Worm (Caenorhabditis elegans) whole organism, mixed stage, embryonic: ENCODE measurements around the gene C02B10.6.

ENCODE experiments used
- M03D4.4 ChIP-seq: sonication (generic microtip); optimal IDR thresholded peaks from 2 replicates; lab custom pipeline; 2017; ENCODE audit warnings: mild to moderate bottlenecking, missing genetic modification characterization, missing compliant biosample characterization
- bed-3 ChIP-seq: fragments of 200-800 bp; sonication (Bioruptor generic); optimal IDR thresholded peaks from 3 replicates; lab custom pipeline; 2018; ENCODE audit warnings: mild to moderate bottlenecking, missing genetic modification characterization, moderate library complexity, missing compliant biosample characterization
- blmp-1 ChIP-seq: fragments of 150-350 bp; optimal IDR thresholded peaks from 2 replicates; lab custom pipeline; 2014; ENCODE audit warnings: missing biosample characterization, missing genetic modification characterization
- ceh-39 ChIP-seq: fragments of 150-350 bp; optimal IDR thresholded peaks from 2 replicates; lab custom pipeline; 2014; ENCODE audit warnings: missing biosample characterization, missing genetic modification characterization
- ceh-43 ChIP-seq: fragments of 200-800 bp; sonication (Bioruptor generic); optimal IDR thresholded peaks from 2 replicates; lab custom pipeline; 2018; ENCODE audit warnings: mild to moderate bottlenecking, missing genetic modification characterization, moderate library complexity, missing compliant biosample characterization
- ceh-83 ChIP-seq: fragments of 200-800 bp; sonication (Bioruptor generic); optimal IDR thresholded peaks from 2 replicates; lab custom pipeline; 2018; ENCODE audit warnings: mild to moderate bottlenecking, missing genetic modification characterization, missing compliant biosample characterization
- ces-1 ChIP-seq: fragments of 150-350 bp; optimal IDR thresholded peaks from 2 replicates; lab custom pipeline; 2014; ENCODE audit warnings: missing biosample characterization, missing genetic modification reagents, missing genetic modification characterization
- cnd-1 ChIP-seq: fragments of 200-800 bp; sonication (Bioruptor generic); optimal IDR thresholded peaks from 2 replicates; lab custom pipeline; 2018; ENCODE audit warnings: mild to moderate bottlenecking, missing genetic modification characterization, missing compliant biosample characterization
- drap-1 ChIP-seq: fragments of 200-800 bp; sonication (Bioruptor generic); optimal IDR thresholded peaks from 3 replicates; lab custom pipeline; 2018; ENCODE audit warnings: mild to moderate bottlenecking, missing genetic modification characterization, missing compliant biosample characterization
- elt-1 ChIP-seq: sonication (generic microtip); optimal IDR thresholded peaks from 2 replicates; lab custom pipeline; 2017; ENCODE audit warnings: missing genetic modification characterization, mild to moderate bottlenecking, missing compliant biosample characterization, antibody characterized with exemption, moderate library complexity, borderline replicate concordance; ENCODE audit not compliant: insufficient read depth
- elt-3 ChIP-seq: fragments of 150-350 bp; optimal IDR thresholded peaks from 2 replicates; lab custom pipeline; 2014; ENCODE audit warnings: missing biosample characterization, missing genetic modification characterization
- flh-1 ChIP-seq: fragments of 200-800 bp; sonication (Bioruptor generic); optimal IDR thresholded peaks from 2 replicates; lab custom pipeline; 2018; ENCODE audit warnings: mild to moderate bottlenecking, missing genetic modification characterization, moderate library complexity, missing compliant biosample characterization
- ham-2 ChIP-seq: fragments of 200-800 bp; sonication (Bioruptor generic); optimal IDR thresholded peaks from 2 replicates; lab custom pipeline; 2018; ENCODE audit warnings: mild to moderate bottlenecking, missing genetic modification characterization, missing compliant biosample characterization
- hlh-1 ChIP-seq: fragments of 150-350 bp; optimal IDR thresholded peaks from 2 replicates; lab custom pipeline; 2014; ENCODE audit warnings: missing biosample characterization, missing genetic modification reagents, missing genetic modification characterization
- lin-13 ChIP-seq: fragments of 150-350 bp; optimal IDR thresholded peaks from 2 replicates; lab custom pipeline; 2014; ENCODE audit warnings: missing biosample characterization, missing genetic modification characterization
- lin-32 ChIP-seq: fragments of 200-800 bp; sonication (Bioruptor generic); optimal IDR thresholded peaks from 2 replicates; lab custom pipeline; 2018; ENCODE audit warnings: mild to moderate bottlenecking, missing genetic modification characterization, missing compliant biosample characterization
- lsy-2 ChIP-seq: fragments of 150-350 bp; optimal IDR thresholded peaks from 2 replicates; lab custom pipeline; 2014; ENCODE audit warnings: missing biosample characterization, missing genetic modification characterization
- mab-5 ChIP-seq: fragments of 150-350 bp; optimal IDR thresholded peaks from 2 replicates; lab custom pipeline; 2014; ENCODE audit warnings: missing biosample characterization, missing genetic modification characterization
- mep-1 ChIP-seq: fragments of 150-350 bp; optimal IDR thresholded peaks from 2 replicates; lab custom pipeline; 2017; ENCODE audit warnings: missing biosample characterization, missing genetic modification reagents, missing genetic modification characterization, inconsistent platforms
- mls-2 ChIP-seq: sonication (generic microtip); optimal IDR thresholded peaks from 2 replicates; lab custom pipeline; 2016; ENCODE audit warnings: mild to moderate bottlenecking, missing genetic modification characterization, moderate library complexity, missing compliant biosample characterization
- nhr-12 ChIP-seq: fragments of 150-350 bp; optimal IDR thresholded peaks from 2 replicates; lab custom pipeline; 2014; ENCODE audit warnings: missing biosample characterization, missing genetic modification characterization
- nhr-2 ChIP-seq: fragments of 150-350 bp; optimal IDR thresholded peaks from 2 replicates; lab custom pipeline; 2014; ENCODE audit warnings: missing biosample characterization, missing genetic modification characterization
- nhr-237 ChIP-seq: fragments of 150-350 bp; optimal IDR thresholded peaks from 2 replicates; lab custom pipeline; 2014; ENCODE audit warnings: missing biosample characterization, missing genetic modification characterization
- nhr-28 ChIP-seq: fragments of 150-350 bp; optimal IDR thresholded peaks from 2 replicates; lab custom pipeline; 2014; ENCODE audit warnings: missing biosample characterization, missing genetic modification characterization
- nhr-76 ChIP-seq: sonication (generic microtip); optimal IDR thresholded peaks from 2 replicates; lab custom pipeline; 2017; ENCODE audit warnings: missing biosample characterization, missing genetic modification characterization
- pha-4 ChIP-seq: fragments of 150-350 bp; optimal IDR thresholded peaks from 2 replicates; lab custom pipeline; 2018; ENCODE audit warnings: missing biosample characterization, missing genetic modification reagents, missing genetic modification characterization
- sem-2 ChIP-seq: fragments of 200-800 bp; sonication (Bioruptor generic); optimal IDR thresholded peaks from 2 replicates; lab custom pipeline; 2018; ENCODE audit warnings: mild to moderate bottlenecking, missing genetic modification characterization, missing compliant biosample characterization
- snpc-4 ChIP-seq: fragments of 150-350 bp; optimal IDR thresholded peaks from 2 replicates; lab custom pipeline; 2014; ENCODE audit warnings: missing biosample characterization, missing genetic modification characterization
- sptf-1 ChIP-seq: sonication (generic microtip); optimal IDR thresholded peaks from 2 replicates; lab custom pipeline; 2017; ENCODE audit warnings: mild to moderate bottlenecking, missing genetic modification characterization, moderate library complexity, missing compliant biosample characterization
- tbx-8 ChIP-seq: fragments of 200-800 bp; sonication (Bioruptor generic); optimal IDR thresholded peaks from 2 replicates; lab custom pipeline; 2018; ENCODE audit warnings: mild to moderate bottlenecking, missing genetic modification characterization, moderate library complexity, missing compliant biosample characterization
- unc-120 ChIP-seq: sonication (generic microtip); optimal IDR thresholded peaks from 2 replicates; lab custom pipeline; 2017; ENCODE audit warnings: missing genetic modification characterization, missing compliant biosample characterization; ENCODE audit not compliant: poor library complexity, severe bottlenecking
- unc-39 ChIP-seq: fragments of 150-350 bp; optimal IDR thresholded peaks from 2 replicates; lab custom pipeline; 2014; ENCODE audit warnings: missing biosample characterization, missing genetic modification characterization
- unc-62 ChIP-seq: fragments of 150-350 bp; optimal IDR thresholded peaks from 2 replicates; lab custom pipeline; 2014; ENCODE audit warnings: missing biosample characterization, missing genetic modification reagents, missing genetic modification characterization
- zip-8 ChIP-seq: fragments of 150-350 bp; optimal IDR thresholded peaks from 2 replicates; lab custom pipeline; 2014; ENCODE audit warnings: missing biosample characterization, missing genetic modification characterization
- ztf-11 ChIP-seq: fragments of 150-350 bp; optimal IDR thresholded peaks from 2 replicates; lab custom pipeline; 2014; ENCODE audit warnings: missing biosample characterization, missing genetic modification characterization

C02B10.6 gene

ce11 chrIV:5077918-5078317, 7.2 kb downstream of the C02B10.6 start:
- TF ChIP-seq nhr-2 (peak; percentile 53), hlh-1 (peak; percentile 5), mls-2 (tag; lab: Kevin White, UChicago) (peak; percentile 33), cnd-1 (tag; lab: Kevin White, UChicago) (peak; percentile 37), drap-1 (peak; percentile 9), mab-5 (no peak), M03D4.4 (tag; lab: Kevin White, UChicago) (peak; percentile 43), elt-1 (tag; lab: Kevin White, UChicago) (no peak), unc-120 (tag; lab: Kevin White, UChicago) (peak; percentile 21), nhr-12 (tag; lab: Kevin White, UChicago) (no peak), ham-2 (GFP tag; lab: Kevin White, UChicago) (peak; percentile 59), zip-8 (tag; lab: Kevin White, UChicago) (peak; percentile 28), mep-1 (tag; lab: Kevin White, UChicago) (peak; percentile 31), unc-62 (GFP tag; lab: Kevin White, UChicago) (peak; percentile 4)
- TF ChIP-seq, all 35 proteins: peak for 11

DNA sequence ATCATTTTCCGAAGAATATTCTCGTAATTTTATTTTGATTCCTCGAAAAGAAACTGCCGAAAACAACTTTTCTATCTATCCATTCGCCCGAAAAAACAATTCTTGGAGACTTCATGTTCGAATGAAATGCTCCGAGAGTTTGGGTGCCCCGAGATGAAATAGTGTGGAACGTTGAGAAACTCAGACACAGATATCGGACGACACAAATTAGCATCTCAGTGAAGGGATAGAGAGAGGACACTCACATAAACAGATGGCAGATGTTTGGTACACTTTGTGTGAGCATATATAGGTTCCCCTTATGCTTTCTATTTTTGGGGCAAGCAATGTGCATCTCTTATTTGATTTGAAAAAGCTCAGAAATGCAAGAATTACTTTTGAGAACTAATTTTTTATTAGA, 8.2 kb downstream of the C02B10.6 start:
- TF ChIP-seq tbx-8 (GFP tag; lab: Kevin White, UChicago): no peak
- no peak for TF ChIP-seq ceh-83 (GFP tag; lab: Kevin White, UChicago)
- TF ChIP-seq drap-1: no peak
- TF ChIP-seq lin-32 (GFP tag; lab: Kevin White, UChicago): peak; percentile 49
- no peak for TF ChIP-seq nhr-76 (tag; lab: Kevin White, UChicago)
- no peak for TF ChIP-seq snpc-4 (tag; lab: Kevin White, UChicago)
- no peak for TF ChIP-seq ceh-39
- no peak for TF ChIP-seq ztf-11
- no peak for TF ChIP-seq ham-2 (GFP tag; lab: Kevin White, UChicago)
- TF ChIP-seq ces-1 (GFP tag; lab: Kevin White, UChicago): peak; percentile 75
- peak; percentile 18 for TF ChIP-seq hlh-1
- TF ChIP-seq unc-39 (tag; lab: Kevin White, UChicago): no peak
- TF ChIP-seq lin-13 (tag; lab: Kevin White, UChicago): no peak
- TF ChIP-seq nhr-2: peak; percentile 63
- TF ChIP-seq elt-1 (tag; lab: Kevin White, UChicago): no peak
- peak; percentile 36 for TF ChIP-seq unc-62 (GFP tag; lab: Kevin White, UChicago)
- no peak for TF ChIP-seq ceh-43
- TF ChIP-seq pha-4 (tag; lab: Kevin White, UChicago): no peak
- no peak for TF ChIP-seq M03D4.4 (tag; lab: Kevin White, UChicago)
- no peak for TF ChIP-seq blmp-1 (tag; lab: Kevin White, UChicago)
- no peak for TF ChIP-seq sem-2
- no peak for TF ChIP-seq nhr-237 (tag; lab: Kevin White, UChicago)
- peak; percentile 59 for TF ChIP-seq unc-120 (tag; lab: Kevin White, UChicago)
- TF ChIP-seq nhr-28: no peak
- no peak for TF ChIP-seq sptf-1 (tag; lab: Kevin White, UChicago)
- no peak for TF ChIP-seq mls-2 (tag; lab: Kevin White, UChicago)
- TF ChIP-seq lsy-2 (tag; lab: Kevin White, UChicago): no peak
- no peak for TF ChIP-seq nhr-12 (tag; lab: Kevin White, UChicago)
- TF ChIP-seq mab-5: no peak
- TF ChIP-seq mep-1 (tag; lab: Kevin White, UChicago): peak; percentile 13
- no peak for TF ChIP-seq bed-3
- TF ChIP-seq cnd-1 (tag; lab: Kevin White, UChicago): peak; percentile 84
- TF ChIP-seq elt-3: no peak
- no peak for TF ChIP-seq flh-1 (GFP tag; lab: Kevin White, UChicago)
- no peak for TF ChIP-seq zip-8 (tag; lab: Kevin White, UChicago)

- TF ChIP-seq tbx-8 (GFP tag; lab: Kevin White, UChicago) (no peak), sptf-1 (tag; lab: Kevin White, UChicago) (no peak), nhr-76 (tag; lab: Kevin White, UChicago) (no peak), snpc-4 (tag; lab: Kevin White, UChicago) (no peak), nhr-12 (tag; lab: Kevin White, UChicago) (no peak), nhr-2 (no peak), lin-32 (GFP tag; lab: Kevin White, UChicago) (no peak), ceh-43 (no peak), M03D4.4 (tag; lab: Kevin White, UChicago) (no peak), mep-1 (tag; lab: Kevin White, UChicago) (no peak), blmp-1 (tag; lab: Kevin White, UChicago) (no peak), ceh-83 (GFP tag; lab: Kevin White, UChicago) (no peak), drap-1 (no peak), unc-62 (GFP tag; lab: Kevin White, UChicago) (no peak), ceh-39 (no peak), nhr-237 (tag; lab: Kevin White, UChicago) (no peak), mls-2 (tag; lab: Kevin White, UChicago) (no peak)
These were observed 10.4 kb downstream of the C02B10.6 start for ce11 chrIV:5081122-5081521.
